Worm (Caenorhabditis elegans): ENCODE measurements around the gene clc-3.

clc-3 gene

DNA sequence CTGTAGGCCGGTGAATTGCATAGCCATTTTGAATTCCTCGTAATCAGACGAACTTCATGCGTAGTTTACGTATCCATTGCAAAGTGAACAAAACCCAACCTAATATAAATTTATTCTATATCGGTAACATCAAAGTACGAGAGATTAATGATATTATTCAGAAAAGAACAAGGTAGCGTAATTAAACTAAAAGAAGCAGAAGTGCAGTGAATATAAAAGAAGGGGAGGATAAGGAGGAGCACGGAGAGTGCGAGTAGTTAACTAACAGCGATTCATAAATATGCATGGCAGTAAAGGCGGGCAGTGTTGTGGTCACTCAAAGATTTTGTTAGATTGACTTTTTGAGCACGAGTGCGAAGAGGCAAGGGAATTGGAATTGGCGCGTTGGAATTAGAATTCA lies at the start of gene clc-3:
Gene clc-3 (minus strand): TSS at position 101 of the 400 bp plus-strand sequence.
- TF ChIP-seq snpc-4 (tag; optimal IDR thresholded peaks at IDR 0.05) (no peak), lin-39 (tag; optimal IDR thresholded peaks at IDR 0.05) (no peak), unc-55 (GFP tag; optimal IDR thresholded peaks at IDR 0.05) (no peak), zag-1 (tag; optimal IDR thresholded peaks at IDR 0.05) (no peak), mdl-1 (tag; optimal IDR thresholded peaks at IDR 0.05) (no peak), nhr-237 (tag; optimal IDR thresholded peaks at IDR 0.05) (no peak), nhr-6 (tag; optimal IDR thresholded peaks at IDR 0.05) (no peak), nhr-12 (tag; optimal IDR thresholded peaks at IDR 0.05) (no peak), crh-2 (tag; optimal IDR thresholded peaks at IDR 0.05) (no peak)

ce11 chrX:3419084-3419483 lies 44.5 kb upstream of the clc-3 start, which contains the start of gene C04F6.7:
C04F6.7 (minus strand) TSS chrX:3419184.
- TF ChIP-seq dmd-4 (tag; optimal IDR thresholded peaks at IDR 0.05) (no peak), zag-1 (tag; optimal IDR thresholded peaks at IDR 0.05) (no peak), unc-39 (tag; optimal IDR thresholded peaks at IDR 0.05) (no peak), nhr-77 (tag; optimal IDR thresholded peaks at IDR 0.05) (no peak), ztf-11 (tag; optimal IDR thresholded peaks at IDR 0.05) (no peak), sma-9 (GFP tag; optimal IDR thresholded peaks at IDR 0.05) (no peak), sma-9 (tag; optimal IDR thresholded peaks at IDR 0.05) (no peak), ceh-16 (tag; optimal IDR thresholded peaks at IDR 0.05) (no peak), C34F6.9 (tag; optimal IDR thresholded peaks at IDR 0.05) (no peak), mbf-1 (tag; optimal IDR thresholded peaks at IDR 0.05) (no peak), lin-13 (GFP tag; optimal IDR thresholded peaks at IDR 0.05) (no peak), unc-62 (GFP tag; optimal IDR thresholded peaks at IDR 0.05) (no peak), R02D3.7 (tag; optimal IDR thresholded peaks at IDR 0.05) (no peak), ama-1 (optimal IDR thresholded peaks at IDR 0.05) (no peak), sem-4 (tag; optimal IDR thresholded peaks at IDR 0.05) (no peak), gmeb-1 (tag; optimal IDR thresholded peaks at IDR 0.05) (no peak), nhr-12 (tag; optimal IDR thresholded peaks at IDR 0.05) (no peak), skn-1 (tag; optimal IDR thresholded peaks at IDR 0.05) (no peak)

DNA sequence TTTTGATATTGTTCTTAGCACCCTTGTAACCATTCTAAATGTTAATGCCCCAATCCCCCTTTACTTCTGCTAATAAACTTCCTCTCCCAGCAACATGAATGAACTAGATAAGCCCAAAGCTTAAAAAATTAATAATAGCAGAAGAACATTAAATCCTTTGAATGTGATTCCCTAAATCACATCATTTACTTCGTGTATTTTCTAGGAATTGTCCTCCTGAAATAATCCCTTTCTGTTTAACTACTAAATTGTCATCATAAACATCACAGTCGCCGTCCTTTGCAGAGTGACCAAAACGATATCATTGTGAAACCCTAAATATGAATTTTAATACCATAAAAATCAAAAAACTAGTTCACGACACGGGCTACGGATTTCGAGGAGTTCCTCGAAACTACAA lies 41.5 kb upstream of the clc-3 start:
- TF ChIP-seq egl-27 (tag; optimal IDR thresholded peaks at IDR 0.05) (no peak), lin-13 (GFP tag; optimal IDR thresholded peaks at IDR 0.05) (no peak), ztf-4 (tag; optimal IDR thresholded peaks at IDR 0.05) (no peak), lin-39 (tag; optimal IDR thresholded peaks at IDR 0.05) (no peak), R02D3.7 (tag; optimal IDR thresholded peaks at IDR 0.05) (no peak), unc-39 (tag; optimal IDR thresholded peaks at IDR 0.05) (no peak), nhr-11 (tag; optimal IDR thresholded peaks at IDR 0.05) (no peak), mbf-1 (tag; optimal IDR thresholded peaks at IDR 0.05) (no peak), mdl-1 (tag; optimal IDR thresholded peaks at IDR 0.05) (no peak)

- no peak for TF ChIP-seq aly-2 (tag; optimal IDR thresholded peaks at IDR 0.05)
- TF ChIP-seq nhr-25 (tag; optimal IDR thresholded peaks at IDR 0.05): peak; percentile 37
These were observed 40.2 kb upstream of the clc-3 start, which contains the start of gene dhs-27 for ce11 chrX:3414660-3415144. dhs-27 (minus strand) TSS chrX:3414710.

- TF ChIP-seq lsy-2 (tag; optimal IDR thresholded peaks at IDR 0.05): no peak
- peak; percentile 33 for TF ChIP-seq fos-1 (tag; optimal IDR thresholded peaks at IDR 0.05)
- TF ChIP-seq F13H6.1 (tag; optimal IDR thresholded peaks at IDR 0.05): peak; percentile 29
These were observed 37.1 kb upstream of the clc-3 start, which contains the start of gene unc-78 for ce11 chrX:3411565-3412022. unc-78 (minus strand) TSS chrX:3411615.

ce11 chrX:3408717-3409303 lies 34.3 kb upstream of the clc-3 start:
- TF ChIP-seq lin-13 (GFP tag; optimal IDR thresholded peaks at IDR 0.05): no peak
- no peak for TF ChIP-seq blmp-1 (tag; optimal IDR thresholded peaks at IDR 0.05; ENCODE audit: insufficient read depth)
- no peak for TF ChIP-seq ceh-16 (tag; optimal IDR thresholded peaks at IDR 0.05)
- no peak for TF ChIP-seq nhr-12 (tag; optimal IDR thresholded peaks at IDR 0.05)
- TF ChIP-seq sma-3 (GFP tag; optimal IDR thresholded peaks at IDR 0.05): no peak
- no peak for TF ChIP-seq crh-2 (tag; optimal IDR thresholded peaks at IDR 0.05)
- TF ChIP-seq nhr-237 (tag; optimal IDR thresholded peaks at IDR 0.05): no peak
- no peak for TF ChIP-seq C34F6.9 (tag; optimal IDR thresholded peaks at IDR 0.05)
- TF ChIP-seq elt-3 (tag; optimal IDR thresholded peaks at IDR 0.05): no peak
- TF ChIP-seq nhr-23 (tag; optimal IDR thresholded peaks at IDR 0.05): no peak
- no peak for TF ChIP-seq mdl-1 (tag; optimal IDR thresholded peaks at IDR 0.05)
- no peak for TF ChIP-seq skn-1 (tag; optimal IDR thresholded peaks at IDR 0.05)
- TF ChIP-seq lin-11 (tag; optimal IDR thresholded peaks at IDR 0.05): no peak
